Fruit fly (Drosophila melanogaster) S2 (cell line): ENCODE data around the gene mst.

ENCODE experiments used
- CG8478 ChIP-seq: fragments of >200 bp; optimal IDR thresholded peaks from 2 replicates; lab custom pipeline; 2018
- CTCF ChIP-seq, 2 experiments: fragments of >200 bp; optimal IDR thresholded peaks; 2 replicates each; lab custom pipeline; 2018

The mst gene

DNA sequence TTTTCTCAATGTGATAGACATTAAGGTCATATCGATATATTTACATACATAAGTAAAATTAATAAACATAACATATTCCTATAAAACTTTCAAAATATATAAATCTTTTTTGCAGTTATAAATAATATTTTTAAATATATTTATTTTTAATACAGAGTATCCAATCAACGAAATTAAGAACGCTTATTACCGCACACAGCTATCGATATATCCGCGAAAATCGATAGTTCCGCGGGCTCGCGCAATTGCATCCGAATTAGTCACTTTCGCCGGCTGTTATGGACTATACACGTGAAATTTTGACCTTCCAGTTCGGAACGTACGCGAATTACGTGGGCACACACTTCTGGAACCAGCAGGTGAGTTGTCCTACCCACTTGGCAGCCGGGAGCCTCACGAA is at the start of gene mst:
Gene mst, plus strand, starts transcription at position 244 of the 400 bp plus-strand sequence.
- TF ChIP-seq CTCF (optimal IDR thresholded peaks at IDR 0.05; lab: Kevin White, UChicago) (no peak), CG8478 (lab: Kevin White, UChicago) (no peak)

DNA sequence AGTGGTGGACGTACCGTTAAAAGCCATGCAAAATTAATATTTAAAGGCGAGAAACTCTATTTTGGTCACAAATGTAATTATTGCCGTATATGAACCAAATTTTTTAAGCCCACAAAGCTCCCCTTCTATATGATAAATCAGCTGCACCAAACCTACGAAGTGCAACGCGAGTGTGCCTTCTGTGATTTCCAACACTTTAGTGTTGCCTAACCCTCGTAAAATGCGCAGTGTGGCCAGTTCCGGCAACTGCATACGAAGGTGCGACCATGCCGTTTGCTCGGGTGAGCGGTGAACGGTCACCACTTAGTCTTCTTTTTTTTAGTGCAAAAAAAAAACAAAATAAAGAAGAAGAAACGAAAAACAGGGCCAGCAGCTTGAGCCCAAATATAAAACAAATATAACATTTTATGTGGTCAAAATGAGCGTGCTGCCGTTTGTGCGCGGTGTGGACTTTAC is 49.3 kb upstream of the mst start, which contains the start of the genes tty and fliI:
Gene tty, minus strand, starts transcription at position 201 of the 456 bp plus-strand sequence.
Gene fliI, plus strand, starts transcription at position 266 of the 456 bp plus-strand sequence.
- TF ChIP-seq CTCF (optimal IDR thresholded peaks at IDR 0.05; lab: Kevin White, UChicago) (peak in 1 of 2 experiments; percentile 25), CG8478 (lab: Kevin White, UChicago) (no peak)

DNA sequence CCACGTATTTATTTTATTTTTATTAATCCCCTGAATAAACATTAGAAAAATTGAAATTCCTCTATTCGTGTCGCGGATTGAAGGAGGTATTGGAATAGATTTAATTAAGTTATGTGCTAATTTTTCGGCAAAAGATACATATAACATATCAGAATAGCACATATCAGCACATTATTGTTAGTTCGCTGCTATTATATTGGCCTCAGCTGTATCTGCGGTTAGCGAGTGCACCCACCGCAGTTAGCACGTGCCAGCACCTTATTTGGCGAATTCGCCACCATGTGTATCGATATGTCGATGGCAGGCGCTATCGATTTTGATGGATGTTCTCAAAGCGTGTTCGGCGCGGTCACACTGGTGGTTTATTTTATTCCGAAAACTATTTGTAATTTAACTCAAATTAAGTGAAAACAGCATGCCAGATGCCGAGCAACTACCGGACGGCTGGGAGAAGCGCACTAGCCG is 43.7 kb upstream of the mst start, which contains the start of gene dod:
Gene dod, plus strand, starts transcription at position 323 of the 465 bp plus-strand sequence.
- TF ChIP-seq CG8478 (lab: Kevin White, UChicago) = no peak
- TF ChIP-seq CTCF (optimal IDR thresholded peaks at IDR 0.05; lab: Kevin White, UChicago) = peak; percentile 46 to 61

DNA sequence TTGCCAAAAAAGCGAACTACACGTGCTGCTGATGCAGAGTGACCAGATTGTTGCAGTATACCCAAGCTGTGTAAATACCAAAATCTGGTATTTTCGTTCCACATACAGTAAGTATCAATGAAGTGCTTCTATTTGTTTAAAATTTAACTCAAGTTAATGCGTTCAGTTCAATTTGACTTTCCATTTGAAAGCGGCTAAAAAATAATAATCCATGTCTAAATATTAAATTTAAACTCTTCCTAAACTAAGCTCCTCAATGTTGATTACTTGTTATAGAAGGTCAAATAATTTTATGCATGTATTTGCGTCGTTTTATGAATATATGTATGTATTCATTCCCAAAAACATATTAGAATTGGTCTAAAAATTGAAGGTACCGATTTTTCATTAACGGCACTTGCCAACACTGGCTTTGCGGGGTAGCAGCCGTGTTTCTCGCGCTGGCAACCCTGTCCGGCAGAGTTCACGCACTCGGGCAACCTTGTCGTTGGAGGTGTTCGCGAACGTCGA is 38.9 kb upstream of the mst start, which contains the start of the genes peng and sol:
Gene peng, minus strand, starts transcription at position 44 of the 510 bp plus-strand sequence.
Gene sol, plus strand, starts transcription at position 481 of the 510 bp plus-strand sequence.
- TF ChIP-seq CTCF (optimal IDR thresholded peaks at IDR 0.05; lab: Kevin White, UChicago) (no peak), CG8478 (lab: Kevin White, UChicago) (no peak)

DNA sequence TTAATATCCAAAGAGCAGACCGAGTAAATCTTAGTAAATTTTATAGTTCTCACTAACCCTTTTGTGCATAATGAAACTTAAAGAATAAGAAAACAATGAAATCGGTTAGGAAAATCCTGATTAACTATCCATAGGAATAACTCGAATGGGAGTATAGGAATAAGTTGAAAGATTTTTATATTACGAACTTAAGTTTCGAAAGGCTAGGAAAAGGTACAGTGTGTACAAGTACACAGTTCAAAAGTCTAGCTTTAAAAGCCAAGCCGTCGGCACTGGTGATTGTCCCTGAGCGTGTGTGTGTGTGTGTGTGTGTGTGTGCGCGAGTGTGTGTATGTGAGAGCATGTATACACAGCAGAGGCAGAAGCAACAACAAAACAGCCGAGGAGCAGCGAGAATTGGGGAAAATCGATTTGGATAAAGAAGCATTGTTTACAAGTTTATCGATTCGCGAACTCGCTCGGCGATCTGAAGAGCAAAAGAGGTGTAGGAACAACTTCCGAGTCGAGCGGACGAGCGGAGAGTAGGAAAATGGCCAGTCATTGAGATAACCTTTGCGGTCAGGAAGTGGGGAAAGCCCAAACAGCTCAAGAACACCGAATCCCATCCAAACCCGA is 37.5 kb upstream of the mst start:
- TF ChIP-seq CTCF (optimal IDR thresholded peaks at IDR 0.05; lab: Kevin White, UChicago) (no peak), CG8478 (lab: Kevin White, UChicago) (no peak)

DNA sequence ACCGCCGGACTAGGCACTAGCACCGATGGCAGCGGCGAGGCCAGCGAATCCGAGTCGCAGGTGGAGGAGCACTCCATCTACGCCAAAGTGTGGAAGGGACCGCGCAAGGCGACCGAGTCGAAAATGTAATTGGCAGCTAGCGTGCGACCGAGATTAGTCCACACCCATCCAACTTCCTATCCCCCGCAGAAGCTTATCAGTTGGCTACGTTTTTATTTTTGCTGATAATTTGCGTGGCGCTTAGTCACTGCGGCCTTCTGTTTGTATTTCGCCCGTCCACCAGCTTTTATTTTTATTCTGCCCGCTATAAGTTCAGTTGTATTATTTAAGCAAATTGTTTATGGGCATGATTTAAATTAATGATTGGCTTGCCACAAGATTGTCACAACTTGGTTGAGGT is 35.2 kb upstream of the mst start:
- no peak for TF ChIP-seq CTCF (optimal IDR thresholded peaks at IDR 0.05; lab: Kevin White, UChicago)
- TF ChIP-seq CG8478 (lab: Kevin White, UChicago) = no peak

DNA sequence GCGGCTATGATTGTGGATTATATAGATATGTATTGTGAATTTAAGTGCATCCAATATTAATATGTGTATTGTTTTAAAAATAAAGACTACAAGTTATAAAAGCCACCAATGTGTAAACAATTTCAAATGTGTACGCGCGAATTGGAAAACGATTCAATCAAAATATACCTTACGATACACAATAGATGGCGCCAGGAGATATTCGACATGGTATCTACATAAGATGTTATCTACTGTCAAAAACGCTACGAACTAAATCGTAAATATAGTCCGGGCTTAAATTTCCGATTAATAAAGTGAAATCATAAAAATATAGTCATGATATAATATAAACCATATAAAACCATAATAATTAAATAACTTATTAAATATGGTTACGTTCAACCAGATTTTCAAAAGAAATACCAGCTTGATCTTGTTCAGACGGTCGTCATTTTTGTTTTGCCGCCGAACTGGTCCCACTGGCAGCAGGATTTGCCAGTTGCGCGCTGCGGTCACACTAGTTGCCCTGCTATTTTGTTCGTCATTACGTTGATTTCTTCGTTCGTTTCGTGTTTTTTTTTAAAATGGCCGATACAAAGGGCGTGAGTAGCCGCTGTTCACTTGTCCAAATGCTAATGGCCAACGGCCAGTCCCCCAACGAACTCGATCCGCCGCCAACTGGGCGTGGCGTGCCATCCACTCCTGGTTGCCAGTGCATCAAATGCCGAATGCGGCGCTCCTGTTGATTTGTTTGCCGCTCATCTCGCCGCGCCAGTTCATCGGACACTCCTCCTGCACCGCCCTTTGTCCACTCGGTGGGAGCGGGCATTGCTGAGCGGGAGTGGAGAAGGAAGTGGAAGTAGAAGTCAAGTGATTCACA is 30.7 kb upstream of the mst start, which contains the start of gene Septin1:
Gene Septin1, plus strand, starts transcription at position 477 of the 862 bp plus-strand sequence.
- no peak for TF ChIP-seq CG8478 (lab: Kevin White, UChicago)
- peak; percentile 52 to 86 for TF ChIP-seq CTCF (optimal IDR thresholded peaks at IDR 0.05; lab: Kevin White, UChicago)

DNA sequence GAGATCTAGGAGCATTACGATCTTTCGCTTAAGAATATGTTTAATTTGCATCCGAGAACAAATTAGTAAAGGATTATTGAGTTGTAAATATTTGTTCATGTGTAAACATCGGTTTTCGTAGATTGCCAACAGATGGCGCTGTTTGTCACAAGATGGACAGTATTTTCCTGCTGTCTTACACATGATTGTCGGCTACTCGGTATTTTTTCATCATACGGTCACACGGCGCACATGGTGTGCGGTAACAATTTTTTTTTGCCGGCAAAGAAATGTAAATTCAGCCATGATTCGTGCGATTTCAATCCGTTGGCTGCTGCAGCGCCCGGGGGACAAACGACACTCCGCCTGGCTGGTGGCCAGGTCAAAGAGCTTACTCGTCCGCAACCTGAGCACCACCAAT is 25.9 kb upstream of the mst start, which contains the start of the genes bbx and waw:
Gene bbx, plus strand, starts transcription at position 151 of the 400 bp plus-strand sequence.
Gene waw, plus strand, starts transcription at position 151 of the 400 bp plus-strand sequence.
- TF ChIP-seq CG8478 (lab: Kevin White, UChicago) (no peak), CTCF (optimal IDR thresholded peaks at IDR 0.05; lab: Kevin White, UChicago) (peak; percentile 91 to 95)

DNA sequence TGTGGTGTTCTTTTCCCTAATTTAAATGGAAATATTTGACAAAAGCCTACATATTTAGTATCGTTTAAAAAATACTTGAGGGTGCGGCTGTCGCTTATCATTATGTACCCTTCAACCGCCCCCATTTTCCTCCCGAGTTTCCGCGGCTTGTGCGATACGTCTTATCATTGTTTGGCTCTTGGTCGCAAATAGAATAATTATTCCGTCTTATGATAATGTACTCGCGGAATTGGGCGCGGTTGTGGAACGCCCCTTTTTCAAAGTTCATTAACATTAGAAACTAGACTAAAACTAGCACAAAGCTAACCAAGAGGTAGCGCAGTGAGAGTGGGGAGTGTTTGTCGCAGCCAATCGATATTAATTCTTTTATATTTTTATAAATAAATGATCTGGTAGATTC is 23.4 kb upstream of the mst start:
- TF ChIP-seq CG8478 (lab: Kevin White, UChicago) = no peak
- TF ChIP-seq CTCF (optimal IDR thresholded peaks at IDR 0.05; lab: Kevin White, UChicago) = no peak

DNA sequence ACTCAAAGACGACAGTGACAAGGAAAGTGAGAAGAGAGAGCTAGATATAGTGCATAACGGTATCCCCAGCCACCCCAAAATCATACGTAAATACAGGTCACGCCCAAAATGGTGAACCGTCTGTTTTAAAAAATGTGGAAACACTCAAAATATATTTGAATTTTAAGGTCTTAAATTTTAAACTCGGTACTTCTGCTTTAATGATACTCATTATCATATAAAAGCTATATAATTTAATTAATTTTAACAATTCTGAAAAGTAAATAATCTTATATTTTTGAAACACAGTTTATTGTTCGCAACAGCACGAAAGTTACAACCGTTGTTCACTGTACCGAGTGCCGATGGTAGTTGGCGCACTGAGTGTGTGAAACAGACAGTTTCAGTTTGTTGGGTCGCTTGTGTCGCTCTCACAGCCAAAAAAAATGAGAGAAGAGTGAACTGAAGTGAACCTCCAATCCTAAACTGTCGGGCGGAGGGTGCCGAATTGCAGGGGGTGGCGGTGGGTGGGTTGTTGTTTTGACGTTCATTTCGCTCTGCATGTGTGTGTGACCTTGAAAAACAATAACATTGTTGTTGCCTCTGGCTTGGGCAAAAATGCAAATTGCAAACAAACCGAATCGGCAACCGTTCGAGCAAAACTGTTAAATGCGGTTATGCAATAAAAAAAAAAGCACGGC is 22.3 kb upstream of the mst start:
- TF ChIP-seq CTCF (optimal IDR thresholded peaks at IDR 0.05; lab: Kevin White, UChicago) (no peak), CG8478 (lab: Kevin White, UChicago) (no peak)

DNA sequence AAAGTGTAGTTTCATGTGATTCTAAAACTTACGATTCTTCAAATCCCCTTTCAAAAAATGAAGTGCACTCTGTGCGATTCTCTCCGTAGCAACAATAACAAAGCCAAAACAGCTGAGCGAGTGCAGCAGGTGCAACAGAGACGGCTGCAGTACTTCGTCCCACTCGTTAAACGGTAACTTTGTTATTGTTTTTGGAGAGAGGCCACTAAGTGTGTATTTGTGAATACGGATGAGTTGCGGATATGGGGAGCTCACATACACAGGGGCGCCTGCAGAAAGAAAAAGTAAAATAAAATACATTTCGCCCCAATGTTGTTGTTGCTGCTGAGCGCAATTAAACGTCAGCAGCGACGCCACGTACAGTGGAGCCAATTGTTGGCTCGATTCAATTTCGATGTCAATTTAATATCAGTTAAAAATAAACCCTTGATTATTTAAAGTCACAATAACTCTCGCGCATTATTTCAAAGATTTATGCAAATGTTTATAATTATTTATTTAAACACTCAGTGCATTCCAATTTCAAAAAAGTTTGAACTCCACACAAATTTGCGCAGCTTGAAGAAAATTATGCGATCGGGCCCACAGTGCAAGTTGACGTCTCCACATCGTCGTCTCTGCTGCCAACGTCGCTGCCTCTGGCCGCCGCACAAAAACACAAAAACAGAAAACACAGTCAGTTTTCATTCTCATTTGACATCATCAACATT is 21.3 kb upstream of the mst start:
- no peak for TF ChIP-seq CG8478 (lab: Kevin White, UChicago)
- TF ChIP-seq CTCF (optimal IDR thresholded peaks at IDR 0.05; lab: Kevin White, UChicago) = no peak

DNA sequence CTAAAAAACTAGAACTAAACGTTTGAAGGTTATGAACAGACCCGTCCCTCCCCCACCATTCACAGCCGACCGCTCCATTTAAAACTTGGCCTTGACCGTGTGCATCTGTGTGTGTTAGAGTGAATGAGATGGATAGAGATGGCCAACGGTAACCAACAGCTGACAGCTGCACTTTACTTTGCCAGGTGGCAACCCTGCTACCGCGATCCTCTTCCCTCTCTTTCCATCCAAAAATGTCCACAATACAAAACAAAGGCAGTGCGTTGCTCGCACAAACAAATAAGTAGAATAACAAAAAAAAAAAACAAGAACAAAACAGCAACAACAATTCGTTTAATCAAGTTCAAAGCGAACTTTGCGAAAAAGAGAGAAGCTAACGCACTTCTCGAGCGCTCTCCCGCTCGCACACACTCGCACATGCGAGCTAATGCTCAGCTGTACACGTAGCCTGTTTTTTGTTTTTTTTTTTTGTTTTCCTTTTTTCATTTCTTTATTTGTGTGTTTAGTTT is 20.3 kb upstream of the mst start:
- no peak for TF ChIP-seq CTCF (optimal IDR thresholded peaks at IDR 0.05; lab: Kevin White, UChicago)
- TF ChIP-seq CG8478 (lab: Kevin White, UChicago) = no peak
